Fruit fly (Drosophila melanogaster) whole organism, larva: ENCODE results near the gene CG11313.

Experiments
- noc ChIP-seq: fragments of 200-800 bp; sonication (Bioruptor generic); optimal IDR thresholded peaks from 3 replicates; lab custom pipeline; 2019; ENCODE audit warnings: missing biosample characterization, mild to moderate bottlenecking, missing genetic modification characterization, moderate library complexity

The CG11313 gene

DNA sequence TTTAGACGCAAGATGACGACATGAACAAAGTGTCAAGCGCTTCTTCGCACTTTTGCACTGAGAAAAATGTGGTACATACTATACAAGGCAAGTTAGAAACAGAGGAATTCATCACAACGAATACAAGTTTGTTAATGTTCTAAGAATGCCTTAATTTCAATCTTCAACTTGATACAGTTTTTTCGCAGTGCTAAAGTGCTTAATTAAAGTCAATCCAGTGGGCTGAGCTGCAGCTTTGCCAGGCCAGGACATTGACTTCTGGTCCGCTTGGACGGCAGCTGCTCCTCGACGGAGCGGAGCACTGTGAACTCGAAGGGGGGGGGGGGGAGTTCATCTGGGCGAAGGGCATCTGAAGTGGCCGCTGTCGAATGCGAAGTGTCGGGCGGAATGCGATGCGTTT, 25.2 kb upstream of the CG11313 start:
- TF ChIP-seq noc (tag; lab: Kevin White, UChicago): no peak

DNA sequence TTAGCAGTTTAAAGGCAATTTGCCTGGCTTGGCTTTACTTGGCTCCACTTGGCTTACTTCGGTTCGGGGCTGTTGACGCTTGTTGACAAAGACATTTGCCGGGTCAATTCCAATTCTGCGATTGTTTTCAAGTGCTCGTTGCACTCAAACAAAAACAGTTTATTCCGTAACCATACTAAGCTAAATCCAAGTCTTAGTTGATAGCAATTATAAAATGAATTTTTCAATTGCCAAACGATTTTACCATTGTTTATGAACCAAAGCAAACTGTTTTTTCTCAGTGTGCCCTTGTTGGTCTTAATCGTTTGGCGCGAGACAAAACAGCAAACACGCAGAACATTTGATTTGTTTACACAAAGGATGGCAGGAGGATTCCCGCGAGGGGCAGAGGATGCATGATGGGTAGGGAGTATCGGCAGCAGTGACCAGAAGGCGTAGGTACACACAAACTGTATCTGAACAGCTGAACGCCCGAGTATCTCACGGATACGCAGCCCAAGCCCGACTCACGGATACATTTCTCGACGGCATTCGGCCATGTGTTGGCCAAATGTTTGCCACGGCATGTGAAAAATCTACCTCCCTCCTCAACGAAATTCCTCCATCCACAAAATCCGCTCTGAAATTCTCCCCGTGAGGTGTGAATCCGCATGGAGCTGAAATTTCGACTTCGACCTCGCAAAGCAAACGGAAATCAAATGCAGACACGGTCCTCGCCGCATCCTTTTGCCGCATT, 23.7 kb upstream of the CG11313 start:
- no peak for TF ChIP-seq noc (tag; lab: Kevin White, UChicago)

DNA sequence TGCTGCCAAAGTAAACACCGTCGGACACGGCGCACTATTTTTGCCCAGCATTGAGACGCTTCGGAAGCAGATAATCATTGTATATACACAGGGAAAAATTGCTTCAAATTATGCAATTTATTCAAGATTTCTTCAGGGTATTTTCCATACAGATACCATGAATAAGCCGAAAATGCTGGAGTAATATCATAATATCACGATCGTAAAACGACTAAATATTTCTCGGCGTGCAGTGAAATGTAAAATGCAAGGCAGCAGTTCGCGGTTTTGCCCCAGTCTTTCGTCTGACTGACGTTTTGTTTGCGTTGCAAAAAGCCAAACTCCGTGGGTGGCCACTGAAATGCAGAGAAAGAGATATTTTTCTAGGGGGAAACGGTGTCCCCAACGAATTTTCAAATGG, 19.9 kb upstream of the CG11313 start:
- TF ChIP-seq noc (tag; lab: Kevin White, UChicago): no peak

DNA sequence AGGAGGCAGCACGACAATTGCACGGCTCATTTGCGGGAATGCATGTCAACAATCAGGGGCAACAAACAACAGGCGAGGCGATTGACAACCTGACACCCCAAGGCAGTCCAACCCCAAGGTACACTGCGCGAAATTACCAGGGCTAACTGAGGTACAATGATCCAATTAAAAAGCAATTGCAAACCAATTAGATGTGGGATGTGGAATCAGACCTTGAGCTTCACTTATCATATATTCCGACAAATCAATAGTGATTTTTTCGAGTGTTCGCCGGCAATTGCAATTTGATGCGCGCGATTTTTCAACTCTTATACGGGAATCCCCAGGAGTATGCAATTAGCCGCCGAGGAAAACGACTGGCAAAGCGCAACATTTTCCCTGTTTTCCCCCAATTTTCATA, 16.1 kb upstream of the CG11313 start:
- no peak for TF ChIP-seq noc (tag; lab: Kevin White, UChicago)

DNA sequence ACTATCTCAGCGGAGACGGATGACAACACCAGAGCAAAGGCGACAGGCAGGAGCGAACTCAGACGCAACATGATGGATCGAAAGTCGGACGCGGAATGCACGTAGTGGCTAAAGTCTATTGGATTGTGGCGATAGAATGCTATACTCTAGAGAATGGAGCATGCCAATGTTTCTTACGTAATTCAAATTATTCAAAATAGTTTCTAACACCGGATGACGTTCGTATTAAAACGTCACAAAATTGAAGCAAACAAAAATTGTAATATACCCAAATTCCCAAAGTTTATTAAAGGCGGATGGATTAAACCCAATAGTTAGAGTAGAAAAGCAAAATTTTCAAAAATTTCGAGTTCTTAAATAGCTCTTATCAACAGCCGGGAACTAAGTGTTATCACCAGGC, 15.2 kb upstream of the CG11313 start, which contains the start of gene Npc2h:
Gene Npc2h, minus strand, starts transcription at position 101 of the 400 bp plus-strand sequence.
- no peak for TF ChIP-seq noc (tag; lab: Kevin White, UChicago)

DNA sequence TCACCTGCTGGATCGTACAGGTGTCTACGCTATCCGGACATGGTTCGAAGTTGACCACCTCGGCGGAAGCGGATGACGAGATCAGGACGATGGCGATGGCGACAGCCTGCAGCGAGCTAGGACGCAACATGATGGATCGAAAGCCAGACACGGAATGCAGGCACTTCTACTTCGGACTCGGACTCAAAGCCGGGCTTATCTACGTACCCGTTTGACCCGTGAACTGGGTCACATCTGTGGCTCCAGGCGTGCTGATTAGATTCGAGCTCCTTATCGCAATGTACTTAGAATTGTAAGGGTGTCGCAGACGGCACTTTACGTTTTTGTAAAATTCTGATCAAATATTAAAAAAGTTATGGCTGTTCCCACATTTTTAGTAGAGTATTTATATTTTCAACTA, 14.1 kb upstream of the CG11313 start, which contains the start of gene Npc2g:
Gene Npc2g, minus strand, starts transcription at position 160 of the 400 bp plus-strand sequence.
- TF ChIP-seq noc (tag; lab: Kevin White, UChicago): peak; percentile 46

DNA sequence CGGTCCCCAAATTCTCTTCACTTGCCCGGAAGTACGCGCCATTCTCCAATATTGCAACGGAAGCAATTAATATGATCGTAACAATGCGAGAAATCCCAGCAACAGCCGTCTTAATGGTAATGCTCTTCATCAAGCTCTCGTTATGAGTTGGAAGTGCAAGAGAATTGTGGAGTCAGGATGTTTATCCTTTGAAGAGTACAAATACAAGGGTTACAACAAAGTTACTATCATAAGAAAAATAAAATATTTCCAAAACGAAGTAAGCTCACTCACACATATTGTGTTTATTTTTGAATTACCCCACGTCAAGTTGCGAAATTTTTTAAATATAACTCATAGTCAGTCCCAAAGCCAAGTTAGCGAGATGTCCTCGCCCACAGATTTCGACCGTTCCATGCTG, 11.6 kb upstream of the CG11313 start, which contains the start of gene CG15543:
Gene CG15543, plus strand, starts transcription at position 301 of the 400 bp plus-strand sequence.
- no peak for TF ChIP-seq noc (tag; lab: Kevin White, UChicago)

DNA sequence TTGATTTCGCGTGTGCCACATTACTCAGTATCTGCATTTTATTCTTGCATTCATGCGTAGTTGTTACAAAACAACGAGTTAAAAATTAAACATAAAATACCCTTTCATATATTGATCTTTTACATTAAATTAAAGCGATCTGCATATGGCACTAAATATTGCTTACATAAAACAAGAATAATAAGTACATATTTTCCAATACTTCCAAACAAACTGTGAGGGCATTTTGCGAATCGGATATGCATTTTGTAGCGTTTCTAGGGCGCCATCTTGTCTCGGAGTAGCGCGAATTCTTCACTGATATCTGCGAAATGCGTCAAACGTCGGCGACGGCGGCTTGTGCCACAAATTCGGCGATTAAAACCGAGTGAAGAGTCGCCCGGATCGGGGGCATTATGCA, 10.4 kb upstream of the CG11313 start:
- TF ChIP-seq noc (tag; lab: Kevin White, UChicago): no peak

DNA sequence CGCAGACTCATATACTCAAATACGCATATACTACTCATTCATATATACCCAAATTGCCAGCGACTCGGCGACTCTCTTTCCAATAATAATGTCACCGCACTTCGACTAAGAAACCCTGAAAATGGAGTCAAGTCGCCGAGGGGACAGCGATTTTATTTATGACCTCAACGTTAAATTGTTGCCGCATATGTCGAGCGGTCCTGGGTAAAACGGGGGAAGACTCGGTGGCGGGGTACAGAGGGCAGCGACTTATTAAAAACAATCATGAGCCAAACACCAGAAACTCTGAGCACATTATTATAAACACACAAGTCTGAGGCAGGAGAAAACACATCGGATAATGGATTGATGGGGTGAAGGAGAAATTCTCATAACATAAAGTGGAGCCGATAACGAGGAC, 4.1 kb upstream of the CG11313 start:
- TF ChIP-seq noc (tag; lab: Kevin White, UChicago): no peak

DNA sequence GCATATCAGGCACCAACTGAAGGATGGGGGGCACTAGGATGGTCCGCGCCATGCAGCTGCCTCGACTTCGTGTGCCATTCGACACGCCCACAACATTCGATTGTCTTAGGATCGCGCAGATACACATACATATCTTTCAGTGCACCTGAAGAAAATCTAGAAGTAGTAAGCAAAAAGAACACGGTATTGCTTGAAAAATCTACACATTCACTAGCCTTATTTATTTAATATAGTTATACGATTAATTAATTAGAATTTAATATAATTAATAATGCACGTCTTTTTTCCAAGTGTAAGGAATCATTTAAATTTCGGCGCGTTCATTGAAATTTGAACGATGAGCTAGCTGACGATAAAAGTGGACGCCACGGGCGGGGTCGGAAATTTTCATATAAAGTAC, 3.6 kb upstream of the CG11313 start:
- TF ChIP-seq noc (tag; lab: Kevin White, UChicago): no peak

DNA sequence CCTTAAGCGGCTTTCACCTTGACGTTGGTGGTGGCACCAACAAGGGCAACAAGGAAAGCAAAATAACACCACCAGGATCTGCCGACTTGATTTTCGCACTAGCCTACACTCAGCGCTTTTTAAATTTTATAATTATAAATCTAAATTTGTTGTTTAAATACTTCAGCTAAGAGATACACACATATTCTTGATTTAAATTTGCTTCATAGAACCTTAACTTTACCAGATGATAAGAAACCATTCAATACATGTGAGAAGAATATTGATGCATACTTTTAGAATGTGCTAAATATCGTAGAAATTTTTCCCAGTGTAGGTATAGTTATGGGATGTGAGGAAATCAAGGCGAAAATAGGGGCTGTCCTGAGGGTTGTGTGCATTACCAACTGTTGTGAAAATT, 2.1 kb upstream of the CG11313 start:
- TF ChIP-seq noc (tag; lab: Kevin White, UChicago): no peak

DNA sequence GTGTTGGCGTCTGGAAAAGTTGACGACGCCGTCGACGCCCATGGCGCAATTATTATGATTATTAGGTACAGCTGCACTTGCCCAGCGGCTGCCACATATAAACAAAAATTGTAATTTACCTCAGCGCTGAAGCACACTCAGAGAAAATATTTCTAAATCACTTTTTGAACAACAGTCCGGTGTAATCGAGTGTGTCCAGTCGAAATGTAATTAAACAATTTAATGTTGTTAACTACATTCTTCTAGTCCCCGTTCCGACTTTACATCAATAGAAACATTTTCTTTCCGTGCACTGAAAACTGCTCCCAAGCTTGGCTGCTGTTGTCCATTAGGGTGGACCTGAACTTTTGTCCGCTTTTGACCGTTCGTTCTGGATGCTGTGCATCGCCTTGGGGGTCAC, 2.0 kb downstream of the CG11313 start:
- no peak for TF ChIP-seq noc (tag; lab: Kevin White, UChicago)

DNA sequence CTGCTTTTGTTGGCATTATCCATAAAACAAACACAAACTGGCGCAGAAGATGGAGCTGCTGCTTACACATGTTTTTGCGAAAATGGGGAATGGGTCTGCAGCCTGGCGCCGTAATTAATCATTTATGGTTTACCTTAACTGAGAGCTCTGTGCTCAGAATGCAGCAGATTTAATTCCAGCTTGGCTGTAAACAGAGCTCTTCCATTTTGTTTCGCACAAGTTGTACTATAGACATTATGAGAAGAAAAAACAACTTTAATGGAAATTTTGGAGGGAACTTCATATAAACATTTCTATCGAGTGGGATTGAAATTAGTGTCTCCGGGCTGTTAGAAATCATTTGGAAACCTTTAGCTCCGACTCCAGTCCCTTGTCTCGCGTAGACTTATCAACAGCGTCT, 5.2 kb downstream of the CG11313 start, which contains the start of gene eIF4H2:
Gene eIF4H2, plus strand, starts transcription at position 301 of the 400 bp plus-strand sequence.
- no peak for TF ChIP-seq noc (tag; lab: Kevin White, UChicago)

DNA sequence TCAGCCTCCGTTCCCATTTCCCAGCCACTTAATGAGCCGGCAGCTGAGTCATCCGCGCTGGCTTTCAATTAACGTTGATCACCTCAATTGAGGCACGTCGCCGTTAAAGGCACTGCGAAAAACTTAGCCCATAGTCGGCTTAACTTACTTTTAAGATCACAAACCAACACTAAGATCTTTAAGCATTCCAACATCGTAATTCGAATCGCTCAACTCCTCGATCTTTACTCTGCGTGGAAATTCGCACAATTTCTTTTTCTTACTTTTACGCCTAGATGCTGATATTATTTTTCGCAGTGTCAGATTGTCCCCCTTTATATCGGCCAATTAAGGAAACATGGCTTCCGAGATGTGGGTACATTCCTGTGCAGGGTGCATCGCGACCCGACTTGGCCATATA, 8.6 kb downstream of the CG11313 start:
- no peak for TF ChIP-seq noc (tag; lab: Kevin White, UChicago)

DNA sequence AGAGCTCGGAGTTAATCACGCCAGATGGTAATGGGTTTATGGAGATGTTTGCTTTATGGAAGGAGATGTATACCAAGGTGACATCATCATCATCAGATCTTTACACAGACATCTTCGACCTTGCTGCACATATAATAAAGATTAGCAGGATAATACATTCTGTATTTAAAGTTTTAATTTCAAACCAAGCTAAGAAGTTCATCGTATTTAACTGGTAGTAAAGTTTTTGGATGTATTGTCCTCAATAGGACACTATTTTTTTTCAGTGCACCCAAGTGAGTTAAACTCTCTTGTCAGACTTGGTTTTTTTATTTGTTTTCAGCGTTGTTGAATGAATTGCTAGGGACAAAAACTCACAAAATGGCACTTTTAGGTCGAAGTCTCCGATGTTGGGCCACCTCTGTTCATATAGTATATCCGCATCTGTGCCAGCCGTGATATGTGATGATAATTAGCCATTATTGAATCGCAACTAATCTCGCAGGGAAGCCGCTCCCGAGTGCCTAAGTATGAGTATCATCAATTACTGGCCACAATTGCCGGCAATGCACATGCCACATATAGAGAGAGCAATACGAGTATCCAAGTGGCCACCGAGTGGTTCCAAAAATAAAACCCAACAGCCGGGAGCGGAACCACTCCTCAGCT, 9.6 kb downstream of the CG11313 start:
- TF ChIP-seq noc (tag; lab: Kevin White, UChicago): no peak

DNA sequence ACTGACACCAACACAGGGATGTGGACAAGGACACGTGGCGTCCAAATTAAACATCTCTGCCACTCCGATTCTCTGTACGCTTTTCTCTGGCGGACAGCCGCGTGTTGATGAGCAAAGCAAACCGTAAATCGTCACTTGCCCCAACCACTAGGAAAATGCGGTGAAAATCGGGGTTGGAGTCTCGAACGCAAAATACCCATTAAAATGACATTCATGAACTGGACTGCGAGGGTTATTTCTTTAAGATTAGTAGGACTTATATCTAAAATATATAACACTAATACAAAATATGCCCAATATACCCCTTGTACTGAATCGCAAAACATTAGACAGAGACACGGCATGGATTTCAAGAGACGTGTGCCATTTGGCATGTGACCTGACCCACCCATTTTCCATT, 12.5 kb downstream of the CG11313 start:
- no peak for TF ChIP-seq noc (tag; lab: Kevin White, UChicago)

DNA sequence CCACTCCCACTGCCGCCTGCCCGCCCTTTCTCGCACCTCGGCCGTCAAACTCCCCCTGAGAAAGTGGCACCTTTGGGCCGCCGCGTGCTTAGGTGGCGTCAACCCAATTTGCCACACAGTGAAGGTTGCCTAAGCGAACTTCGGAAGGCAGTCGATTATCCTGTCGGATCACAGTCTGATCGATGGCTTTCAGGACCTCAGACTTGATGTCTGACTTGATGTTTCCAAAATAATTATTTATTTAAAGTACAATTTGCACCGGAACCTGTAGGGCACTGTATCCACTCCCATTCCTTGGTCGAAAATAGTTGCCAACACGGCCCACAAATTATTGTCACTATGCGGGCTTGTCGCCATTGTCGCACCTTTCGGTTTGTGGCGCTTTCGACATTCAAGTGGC, 16.6 kb downstream of the CG11313 start:
- no peak for TF ChIP-seq noc (tag; lab: Kevin White, UChicago)
